Worm (Caenorhabditis elegans): Measurements from ENCODE around the gene zhit-3.

The zhit-3 gene

DNA sequence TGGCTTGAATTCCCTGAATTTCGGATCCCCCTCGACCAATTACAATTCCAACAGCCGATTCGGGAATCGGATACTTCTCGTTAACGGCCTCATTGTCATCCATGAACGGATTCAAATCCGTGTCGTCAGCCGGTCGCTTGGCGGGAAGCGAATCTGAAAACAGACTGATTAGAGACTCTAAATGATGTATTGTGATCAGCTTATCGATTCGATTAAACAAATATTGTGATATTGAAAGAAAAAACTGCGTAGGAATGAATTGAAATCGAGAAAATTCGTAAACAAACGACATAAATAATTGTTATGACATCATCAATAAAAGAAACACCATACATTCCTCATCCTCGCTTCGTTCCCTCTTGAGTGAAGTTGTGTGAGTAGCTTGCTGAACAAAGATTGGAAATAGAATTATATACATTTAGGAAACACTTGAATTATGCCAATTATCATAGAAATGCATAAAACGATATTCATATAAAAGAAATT is 26.1 kb upstream of the zhit-3 start (continued):
- TF ChIP-seq snpc-1.3 (tag; optimal IDR thresholded peaks at IDR 0.05; ENCODE audit: insufficient read depth) (no peak), Y53F4B.3 (GFP tag; IDR thresholded peaks at IDR 0.05) (no peak), mxl-1 (tag; optimal IDR thresholded peaks at IDR 0.05) (no peak), F57C9.4 (tag; optimal IDR thresholded peaks at IDR 0.05) (no peak), nfyb-1 (GFP tag; IDR thresholded peaks at IDR 0.05) (0 out of 2 replicates have a peak, but pooled peaks have one; percentile 64), aptf-2 (GFP tag; conservative IDR thresholded peaks at IDR 0.05) (no peak), B0261.1 (tag; optimal IDR thresholded peaks at IDR 0.05) (peak; percentile 9), tlf-1 (GFP tag; optimal IDR thresholded peaks at IDR 0.05) (peak; percentile 1), F55B11.4 (tag; optimal IDR thresholded peaks at IDR 0.05; ENCODE audit: borderline replicate concordance, insufficient read depth) (no peak), gei-17 (GFP tag; optimal IDR thresholded peaks at IDR 0.05) (no peak), nhr-80 (tag; optimal IDR thresholded peaks at IDR 0.05) (no peak), unc-130 (GFP tag; optimal IDR thresholded peaks at IDR 0.05) (no peak), bed-2 (GFP tag; IDR thresholded peaks at IDR 0.05) (no peak), pbrm-1 (GFP tag; IDR thresholded peaks at IDR 0.05) (no peak; the same call in 1 of the 2 replicates), repo-1 (tag; optimal IDR thresholded peaks at IDR 0.05) (no peak), F10E7.11 (tag; optimal IDR thresholded peaks at IDR 0.05) (peak; percentile 93), mes-4 (tag; optimal IDR thresholded peaks at IDR 0.05) (peak; percentile 30), somi-1 (GFP tag; optimal IDR thresholded peaks at IDR 0.05) (no peak), hmg-20 (GFP tag; IDR thresholded peaks at IDR 0.05) (no peak), ztf-25 (GFP tag; IDR thresholded peaks at IDR 0.05) (peak; percentile 85), cebp-2 (GFP tag; IDR thresholded peaks at IDR 0.05) (no peak), hrde-1 (tag; optimal IDR thresholded peaks at IDR 0.05; ENCODE audit: borderline replicate concordance) (peak; percentile 77), ama-1 (optimal IDR thresholded peaks at IDR 0.05) (no peak), ama-1 (GFP tag; optimal IDR thresholded peaks at IDR 0.05) (no peak), tbx-9 (tag; optimal IDR thresholded peaks at IDR 0.05; ENCODE audit: borderline replicate concordance) (no peak), F52B5.7 (tag; optimal IDR thresholded peaks at IDR 0.05) (peak; percentile 91), Y79H2A.3 (GFP tag; conservative IDR thresholded peaks at IDR 0.05) (peak; percentile 95), unc-62 (GFP tag; optimal IDR thresholded peaks at IDR 0.05) (no peak), Y95B8A.8 (GFP tag; IDR thresholded peaks at IDR 0.05) (peak; percentile 85; the same call in 1 of the 2 replicates), snpc-1.1 (tag; optimal IDR thresholded peaks at IDR 0.05; ENCODE audit: insufficient read depth) (no peak), Y67H2A.10 (GFP tag; conservative IDR thresholded peaks at IDR 0.05) (no peak), zim-3 (tag; optimal IDR thresholded peaks at IDR 0.05) (peak; percentile 4), hlh-26 (GFP tag; conservative IDR thresholded peaks at IDR 0.05) (no peak), madf-6 (GFP tag; IDR thresholded peaks at IDR 0.05) (peak; percentile 75), nfya-1 (tag; optimal IDR thresholded peaks at IDR 0.05; ENCODE audit: borderline replicate concordance, insufficient read depth) (no peak), hsf-1 (GFP tag; IDR thresholded peaks at IDR 0.05) (0 out of 2 replicates have a peak, but pooled peaks have one; percentile 63), F57A8.1 (GFP tag; optimal IDR thresholded peaks at IDR 0.05) (no peak), lag-1 (GFP tag; IDR thresholded peaks at IDR 0.05) (no peak), ZK185.1 (tag; optimal IDR thresholded peaks at IDR 0.05; ENCODE audit: poor library complexity, severe bottlenecking) (no peak), nhr-120 (GFP tag; IDR thresholded peaks at IDR 0.05) (no peak), nhr-27 (tag; optimal IDR thresholded peaks at IDR 0.05) (peak; percentile 82), F37B4.10 (GFP tag; IDR thresholded peaks at IDR 0.05) (no peak), let-607 (tag; optimal IDR thresholded peaks at IDR 0.05) (no peak), madf-3 (GFP tag; IDR thresholded peaks at IDR 0.05) (peak; percentile 88), mel-28 (tag; optimal IDR thresholded peaks at IDR 0.05; ENCODE audit: borderline replicate concordance) (peak; percentile 74), sptf-2 (GFP tag; optimal IDR thresholded peaks at IDR 0.05) (no peak), lin-35 (GFP tag; optimal IDR thresholded peaks at IDR 0.05) (no peak)
